Worm (Caenorhabditis elegans) whole organism, L3 larva: Measurements from ENCODE around the gene ZK488.5.

Source experiments
- R02D3.7 ChIP-seq: fragments of 150-350 bp; optimal IDR thresholded peaks from 2 replicates; lab custom pipeline; 2014; ENCODE audit warnings: missing biosample characterization, missing genetic modification characterization
- ZK546.5 ChIP-seq: sonication (generic microtip); optimal IDR thresholded peaks from 2 replicates; lab custom pipeline; 2017; ENCODE audit warnings: missing biosample characterization, missing genetic modification characterization
- aly-2 ChIP-seq: fragments of 150-350 bp; optimal IDR thresholded peaks from 2 replicates; lab custom pipeline; 2014; ENCODE audit warnings: missing biosample characterization, missing genetic modification characterization
- ama-1 ChIP-seq: fragments of 150-350 bp; optimal IDR thresholded peaks from 2 replicates; lab custom pipeline; 2018
- ceh-16 ChIP-seq: sonication (generic microtip); optimal IDR thresholded peaks from 2 replicates; lab custom pipeline; 2017; ENCODE audit warnings: missing biosample characterization, missing genetic modification characterization
- ceh-28 ChIP-seq: fragments of 150-350 bp; optimal IDR thresholded peaks from 2 replicates; lab custom pipeline; 2014; ENCODE audit warnings: missing biosample characterization, missing genetic modification reagents, missing genetic modification characterization
- ceh-82 ChIP-seq: fragments of 150-350 bp; optimal IDR thresholded peaks from 2 replicates; lab custom pipeline; 2014; ENCODE audit warnings: missing biosample characterization, missing genetic modification characterization
- ceh-9 ChIP-seq: sonication (generic microtip); optimal IDR thresholded peaks from 2 replicates; lab custom pipeline; 2018; ENCODE audit warnings: missing biosample characterization, missing genetic modification characterization
- daf-12 ChIP-seq: fragments of 150-350 bp; optimal IDR thresholded peaks from 2 replicates; lab custom pipeline; 2014; ENCODE audit warnings: missing biosample characterization, missing genetic modification reagents, missing genetic modification characterization
- egl-5 ChIP-seq: fragments of 150-350 bp; optimal IDR thresholded peaks from 2 replicates; lab custom pipeline; 2017; ENCODE audit warnings: missing biosample characterization, missing genetic modification reagents, missing genetic modification characterization, inconsistent platforms
- elt-1 ChIP-seq: fragments of 150-350 bp; optimal IDR thresholded peaks from 2 replicates; lab custom pipeline; 2014; ENCODE audit warnings: missing biosample characterization, missing genetic modification characterization
- elt-2 ChIP-seq: sonication (generic microtip); optimal IDR thresholded peaks from 2 replicates; lab custom pipeline; 2016; ENCODE audit warnings: missing genetic modification reagents, mild to moderate bottlenecking, missing genetic modification characterization, missing compliant biosample characterization
- elt-3 ChIP-seq, 3 experiments: fragments of 150-350 bp in 1 of 3; sonication (generic microtip) in 2 of 3; optimal IDR thresholded peaks; 2 replicates in 2 of 3; 4 replicates in 1 of 3; lab custom pipeline; 2014 to 2017; ENCODE audit warnings: missing biosample characterization in 3 of 3, missing genetic modification characterization in 3 of 3
- eor-1 ChIP-seq, 2 experiments: fragments of 150-350 bp; optimal IDR thresholded peaks; 2 replicates each; lab custom pipeline; 2014 to 2018; ENCODE audit warnings: missing biosample characterization in 2 of 2, missing genetic modification characterization in 2 of 2
- fkh-10 ChIP-seq: sonication (generic microtip); optimal IDR thresholded peaks from 2 replicates; lab custom pipeline; 2017; ENCODE audit warnings: missing biosample characterization, missing genetic modification reagents, missing genetic modification characterization
- fkh-2 ChIP-seq: fragments of 150-350 bp; optimal IDR thresholded peaks from 2 replicates; lab custom pipeline; 2014; ENCODE audit warnings: missing biosample characterization, missing genetic modification reagents, missing genetic modification characterization
- fos-1 ChIP-seq: fragments of 150-350 bp; optimal IDR thresholded peaks from 2 replicates; lab custom pipeline; 2014; ENCODE audit warnings: missing biosample characterization, missing genetic modification characterization
- hmg-11 ChIP-seq: sonication (generic microtip); optimal IDR thresholded peaks from 2 replicates; lab custom pipeline; 2016; ENCODE audit warnings: missing genetic modification characterization, missing compliant biosample characterization
- lin-15B ChIP-seq: fragments of 150-350 bp; optimal IDR thresholded peaks from 2 replicates; lab custom pipeline; 2014; ENCODE audit warnings: missing biosample characterization, missing genetic modification characterization
- lin-39 ChIP-seq: fragments of 150-350 bp; optimal IDR thresholded peaks from 2 replicates; lab custom pipeline; 2018; ENCODE audit warnings: missing biosample characterization, missing genetic modification reagents, missing genetic modification characterization
- lsy-12 ChIP-seq: sonication (generic microtip); optimal IDR thresholded peaks from 2 replicates; lab custom pipeline; 2016; ENCODE audit warnings: mild to moderate bottlenecking, missing genetic modification characterization, missing compliant biosample characterization
- mdl-1 ChIP-seq: fragments of 150-350 bp; optimal IDR thresholded peaks from 2 replicates; lab custom pipeline; 2014; ENCODE audit warnings: missing biosample characterization, missing genetic modification characterization
- mml-1 ChIP-seq: fragments of 150-350 bp; sonication (generic microtip); optimal IDR thresholded peaks from 3 replicates; lab custom pipeline; 2014; ENCODE audit warnings: missing biosample characterization, missing genetic modification characterization
- nfya-1 ChIP-seq: sonication (generic microtip); optimal IDR thresholded peaks from 2 replicates; lab custom pipeline; 2017; ENCODE audit warnings: missing genetic modification characterization, mild to moderate bottlenecking, missing compliant biosample characterization, antibody characterized with exemption, moderate library complexity; ENCODE audit not compliant: insufficient read depth
- nhr-11 ChIP-seq: fragments of 150-350 bp; optimal IDR thresholded peaks from 2 replicates; lab custom pipeline; 2014; ENCODE audit warnings: missing biosample characterization, missing genetic modification characterization
- nhr-12 ChIP-seq: fragments of 150-350 bp; optimal IDR thresholded peaks from 2 replicates; lab custom pipeline; 2014; ENCODE audit warnings: missing biosample characterization, missing genetic modification characterization
- nhr-23 ChIP-seq: fragments of 150-350 bp; optimal IDR thresholded peaks from 2 replicates; lab custom pipeline; 2014; ENCODE audit warnings: missing biosample characterization, missing genetic modification reagents, missing genetic modification characterization
- nhr-237 ChIP-seq: fragments of 150-350 bp; optimal IDR thresholded peaks from 2 replicates; lab custom pipeline; 2014; ENCODE audit warnings: missing biosample characterization, missing genetic modification characterization
- nhr-25 ChIP-seq: sonication (generic microtip); optimal IDR thresholded peaks from 2 replicates; lab custom pipeline; 2017; ENCODE audit warnings: missing biosample characterization, missing genetic modification characterization
- nhr-28 ChIP-seq: fragments of 150-350 bp; optimal IDR thresholded peaks from 2 replicates; lab custom pipeline; 2014; ENCODE audit warnings: missing biosample characterization, missing genetic modification characterization
- nhr-43 ChIP-seq: sonication (generic microtip); optimal IDR thresholded peaks from 2 replicates; lab custom pipeline; 2016; ENCODE audit warnings: mild to moderate bottlenecking, missing genetic modification characterization, missing compliant biosample characterization; ENCODE audit not compliant: poor library complexity, severe bottlenecking
- nhr-67 ChIP-seq: fragments of 150-350 bp; optimal IDR thresholded peaks from 2 replicates; lab custom pipeline; 2014; ENCODE audit warnings: missing biosample characterization, missing genetic modification characterization
- nhr-76 ChIP-seq: fragments of 150-350 bp; sonication (generic microtip); optimal IDR thresholded peaks from 5 replicates; lab custom pipeline; 2014; ENCODE audit warnings: missing biosample characterization, missing genetic modification characterization
- nhr-77 ChIP-seq: fragments of 150-350 bp; optimal IDR thresholded peaks from 2 replicates; lab custom pipeline; 2014; ENCODE audit warnings: missing biosample characterization, missing genetic modification characterization
- pha-4 ChIP-seq: fragments of 150-350 bp; optimal IDR thresholded peaks from 2 replicates; lab custom pipeline; 2014; ENCODE audit warnings: missing biosample characterization, missing genetic modification reagents, missing genetic modification characterization
- pqm-1 ChIP-seq: fragments of 150-350 bp; optimal IDR thresholded peaks from 2 replicates; lab custom pipeline; 2017; ENCODE audit warnings: missing biosample characterization, missing genetic modification characterization, inconsistent platforms
- sea-2 ChIP-seq: fragments of 150-350 bp; sonication (generic microtip); optimal IDR thresholded peaks from 4 replicates; lab custom pipeline; 2014; ENCODE audit warnings: missing biosample characterization, missing genetic modification reagents, missing genetic modification characterization
- skn-1 ChIP-seq: fragments of 150-350 bp; optimal IDR thresholded peaks from 2 replicates; lab custom pipeline; 2014; ENCODE audit warnings: missing biosample characterization, missing genetic modification characterization
- snpc-4 ChIP-seq: fragments of 150-350 bp; optimal IDR thresholded peaks from 2 replicates; lab custom pipeline; 2014; ENCODE audit warnings: missing biosample characterization, missing genetic modification characterization
- tbx-2 ChIP-seq: sonication (generic microtip); optimal IDR thresholded peaks from 2 replicates; lab custom pipeline; 2016; ENCODE audit warnings: mild to moderate bottlenecking, missing genetic modification characterization, missing compliant biosample characterization
- unc-39 ChIP-seq: sonication (generic microtip); optimal IDR thresholded peaks from 4 replicates; lab custom pipeline; 2017; ENCODE audit warnings: missing biosample characterization, missing genetic modification characterization
- unc-62 ChIP-seq: fragments of 150-350 bp; sonication (generic microtip); optimal IDR thresholded peaks from 4 replicates; lab custom pipeline; 2014; ENCODE audit warnings: missing biosample characterization, missing genetic modification reagents, missing genetic modification characterization
- zag-1 ChIP-seq: fragments of 150-350 bp; optimal IDR thresholded peaks from 2 replicates; lab custom pipeline; 2014; ENCODE audit warnings: missing biosample characterization, missing genetic modification characterization
- ztf-4 ChIP-seq: fragments of 150-350 bp; optimal IDR thresholded peaks from 2 replicates; lab custom pipeline; 2014; ENCODE audit warnings: missing biosample characterization, missing genetic modification characterization

Gene ZK488.5

DNA sequence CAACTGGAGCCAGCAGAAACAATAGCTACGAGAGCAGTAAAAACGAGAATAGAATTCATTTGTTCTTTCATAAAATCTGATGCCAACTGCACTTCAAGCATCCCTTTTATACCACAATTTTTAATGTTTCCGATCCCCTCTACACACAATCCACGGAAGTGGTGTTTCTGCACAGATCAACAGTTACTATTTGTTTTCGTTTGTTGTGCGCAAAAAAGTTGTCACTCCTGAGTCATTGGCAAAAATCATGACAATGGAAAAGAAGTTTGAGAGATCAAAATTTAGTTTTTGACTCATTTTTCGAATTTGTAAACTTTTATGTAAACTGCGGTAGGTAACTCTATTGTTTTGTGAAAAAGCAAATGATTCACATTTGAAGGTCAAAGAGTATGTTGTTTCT, 11.0 kb downstream of the ZK488.5 start, which contains the start of gene srlf-37:
TSS of gene srlf-37 (minus strand) at position 101 of the 400 bp plus-strand sequence.
- no peak for TF ChIP-seq elt-3 (tag; optimal IDR thresholded peaks at IDR 0.05; lab: Kevin White, UChicago)
- no peak for TF ChIP-seq ceh-82 (tag; lab: Kevin White, UChicago)
- no peak for TF ChIP-seq fkh-10 (GFP tag; lab: Kevin White, UChicago)
- no peak for TF ChIP-seq fos-1 (tag; lab: Kevin White, UChicago)
- TF ChIP-seq nhr-28 (tag; lab: Kevin White, UChicago): no peak
- no peak for TF ChIP-seq lin-39 (tag; lab: Kevin White, UChicago)
- TF ChIP-seq pha-4 (tag; lab: Kevin White, UChicago): no peak
- TF ChIP-seq nhr-12: no peak
- TF ChIP-seq mml-1: no peak
- TF ChIP-seq aly-2 (tag; lab: Kevin White, UChicago): no peak
- no peak for TF ChIP-seq unc-62
- no peak for TF ChIP-seq nfya-1 (tag; lab: Kevin White, UChicago)
- no peak for TF ChIP-seq mdl-1 (tag; lab: Kevin White, UChicago)
- TF ChIP-seq elt-2 (tag; lab: Kevin White, UChicago): no peak
- no peak for TF ChIP-seq ama-1 (lab: Kevin White, UChicago)
- no peak for TF ChIP-seq eor-1 (tag; optimal IDR thresholded peaks at IDR 0.05; lab: Kevin White, UChicago)
- no peak for TF ChIP-seq nhr-76 (tag; lab: Kevin White, UChicago)

DNA sequence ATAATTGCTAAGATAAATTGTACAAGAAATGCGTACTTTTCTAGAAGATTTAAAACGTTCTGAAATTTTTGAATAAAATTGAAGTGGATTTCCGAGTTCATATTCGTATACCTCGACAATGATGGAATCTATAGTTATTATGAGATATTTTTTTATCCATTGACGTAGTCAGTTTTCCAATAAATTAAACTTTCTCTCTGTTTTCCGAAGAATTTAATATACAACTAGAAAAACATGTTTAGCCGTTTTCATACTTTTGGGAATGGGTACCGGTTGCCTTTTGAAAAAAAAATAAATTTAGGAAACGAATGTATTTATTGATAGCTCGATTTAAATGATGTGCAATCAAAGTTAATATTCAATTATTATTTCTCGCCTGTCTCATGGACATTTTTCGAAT, 15.8 kb downstream of the ZK488.5 start, which contains the start of gene srw-109:
TSS of gene srw-109 (minus strand) at position 101 of the 400 bp plus-strand sequence.
- TF ChIP-seq unc-62: no peak
- TF ChIP-seq, all 47 proteins: peak for 0

DNA sequence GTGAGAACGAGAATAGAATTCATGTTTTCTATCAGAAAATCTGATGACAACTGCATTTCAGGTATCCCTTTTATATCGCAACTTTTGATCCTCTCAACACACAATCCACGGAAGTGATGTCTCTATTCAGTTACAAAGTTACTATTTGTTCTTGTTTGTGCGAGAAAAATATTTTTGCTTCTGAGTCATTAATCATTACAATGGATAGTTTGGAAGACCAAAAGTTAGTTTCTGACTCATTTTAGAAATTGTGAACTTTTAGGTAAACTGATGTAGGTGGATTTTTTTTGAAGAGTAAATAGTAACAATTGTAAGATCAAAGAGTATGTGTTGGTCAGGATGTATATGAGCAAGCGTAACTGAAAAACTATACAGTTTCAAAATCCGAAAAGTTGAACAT, 16.6 kb downstream of the ZK488.5 start, which contains the start of gene srlf-36:
TSS of gene srlf-36 (minus strand) at position 101 of the 400 bp plus-strand sequence.
- no peak for TF ChIP-seq elt-2 (tag; lab: Kevin White, UChicago)
- no peak for TF ChIP-seq nhr-12
- TF ChIP-seq fkh-2 (tag; lab: Kevin White, UChicago): no peak
- no peak for TF ChIP-seq aly-2 (tag; lab: Kevin White, UChicago)
- no peak for TF ChIP-seq daf-12 (tag; lab: Kevin White, UChicago)
- TF ChIP-seq pha-4 (tag; lab: Kevin White, UChicago): no peak

DNA sequence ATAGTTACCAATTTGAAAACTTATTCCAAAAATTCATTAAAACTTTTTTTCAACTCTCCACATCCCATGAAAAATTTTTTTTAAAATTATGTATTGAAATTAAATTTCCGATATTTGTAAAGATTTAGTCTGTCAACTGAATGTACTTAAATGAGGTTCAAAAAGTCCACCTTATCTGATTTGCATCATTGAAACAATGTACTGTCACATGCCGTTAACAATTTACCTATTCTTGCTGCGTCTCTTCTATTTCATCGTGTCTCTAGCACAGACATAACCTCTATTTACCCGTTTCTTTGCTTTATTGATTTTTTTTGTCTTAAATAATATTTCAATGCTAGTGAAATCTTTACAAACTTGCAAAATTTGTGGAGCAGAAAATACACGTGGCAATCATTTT, 17.2 kb downstream of the ZK488.5 start, which contains the start of gene nhr-90:
TSS of gene nhr-90 (plus strand) at position 296 of the 400 bp plus-strand sequence.
- TF ChIP-seq sea-2 (GFP tag; lab: Kevin White, UChicago): no peak
- TF ChIP-seq elt-1: peak; percentile 36
- TF ChIP-seq fkh-10 (GFP tag; lab: Kevin White, UChicago): no peak
- no peak for TF ChIP-seq tbx-2 (tag; lab: Kevin White, UChicago)
- TF ChIP-seq nhr-11 (tag; lab: Kevin White, UChicago): no peak
- TF ChIP-seq snpc-4 (tag; lab: Kevin White, UChicago): peak; percentile 5
- no peak for TF ChIP-seq unc-62
- no peak for TF ChIP-seq lsy-12 (tag; lab: Kevin White, UChicago)
- TF ChIP-seq nhr-43: no peak
- peak; percentile 25 for TF ChIP-seq nhr-23 (tag; lab: Kevin White, UChicago)
- TF ChIP-seq nfya-1 (tag; lab: Kevin White, UChicago): no peak
- peak; percentile 31 for TF ChIP-seq pqm-1
- TF ChIP-seq nhr-77: no peak
- no peak for TF ChIP-seq mml-1
- TF ChIP-seq aly-2 (tag; lab: Kevin White, UChicago): no peak
- TF ChIP-seq ztf-4 (tag; lab: Kevin White, UChicago): no peak
- no peak for TF ChIP-seq zag-1
- no peak for TF ChIP-seq pha-4 (tag; lab: Kevin White, UChicago)
- no peak for TF ChIP-seq daf-12 (tag; lab: Kevin White, UChicago)
- no peak for TF ChIP-seq ZK546.5 (tag; lab: Kevin White, UChicago)
- no peak for TF ChIP-seq lin-15B (tag; lab: Kevin White, UChicago)
- TF ChIP-seq elt-2 (tag; lab: Kevin White, UChicago): peak; percentile 41
- TF ChIP-seq elt-3 (tag; optimal IDR thresholded peaks at IDR 0.05; lab: Kevin White, UChicago): no peak
- TF ChIP-seq nhr-12: no peak
- TF ChIP-seq nhr-237 (tag; lab: Kevin White, UChicago): no peak
- TF ChIP-seq ceh-9 (tag; lab: Kevin White, UChicago): no peak
- no peak for TF ChIP-seq ceh-82 (tag; lab: Kevin White, UChicago)
- TF ChIP-seq fos-1 (tag; lab: Kevin White, UChicago): no peak
- no peak for TF ChIP-seq lin-39 (tag; lab: Kevin White, UChicago)
- no peak for TF ChIP-seq nhr-28 (tag; lab: Kevin White, UChicago)
- no peak for TF ChIP-seq ama-1 (lab: Kevin White, UChicago)
- peak; percentile 17 for TF ChIP-seq nhr-25
- TF ChIP-seq hmg-11 (tag; lab: Kevin White, UChicago): no peak
- TF ChIP-seq fkh-2 (tag; lab: Kevin White, UChicago): no peak
- TF ChIP-seq ceh-16 (tag; lab: Kevin White, UChicago): no peak
- peak; percentile 44 for TF ChIP-seq ceh-28 (tag; lab: Kevin White, UChicago)
- no peak for TF ChIP-seq nhr-67 (tag; lab: Kevin White, UChicago)
- no peak for TF ChIP-seq egl-5 (tag; lab: Kevin White, UChicago)
- no peak for TF ChIP-seq skn-1
- TF ChIP-seq unc-39 (tag; lab: Kevin White, UChicago): no peak
- no peak for TF ChIP-seq mdl-1 (tag; lab: Kevin White, UChicago)
- TF ChIP-seq R02D3.7: no peak
